Fruit fly (Drosophila melanogaster) whole organism, wandering third instar larva: ENCODE measurements around the gene CG15740.

Experiments
- GATAd ChIP-seq: sonication (Bioruptor generic); optimal IDR thresholded peaks from 2 replicates; lab custom pipeline; 2016; ENCODE audit warnings: missing biosample characterization, missing genetic modification characterization
- Hr83 ChIP-seq: fragments of 200-300 bp; sonication (Bioruptor generic); optimal IDR thresholded peaks from 2 replicates; lab custom pipeline; 2016; ENCODE audit warnings: missing biosample characterization, mild to moderate bottlenecking, missing genetic modification characterization, moderate library complexity; ENCODE audit not compliant: poor library complexity, severe bottlenecking
- Sp1 ChIP-seq: fragments of 200-800 bp; sonication (Bioruptor generic); optimal IDR thresholded peaks from 3 replicates; lab custom pipeline; 2019; ENCODE audit warnings: missing biosample characterization, mild to moderate bottlenecking, missing genetic modification characterization, moderate library complexity
- br ChIP-seq: fragments of 200-800 bp; sonication (Bioruptor generic); optimal IDR thresholded peaks from 2 replicates; lab custom pipeline; 2016; ENCODE audit warnings: missing biosample characterization, missing genetic modification characterization
- fru ChIP-seq: fragments of 200-800 bp; sonication (Bioruptor generic); optimal IDR thresholded peaks from 3 replicates; lab custom pipeline; 2016; ENCODE audit warnings: missing biosample characterization, mild to moderate bottlenecking, missing genetic modification characterization
- psq ChIP-seq: fragments of 200-800 bp; sonication (Bioruptor generic); optimal IDR thresholded peaks from 3 replicates; lab custom pipeline; 2017; ENCODE audit warnings: missing biosample characterization, mild to moderate bottlenecking, missing genetic modification characterization, moderate library complexity

DNA sequence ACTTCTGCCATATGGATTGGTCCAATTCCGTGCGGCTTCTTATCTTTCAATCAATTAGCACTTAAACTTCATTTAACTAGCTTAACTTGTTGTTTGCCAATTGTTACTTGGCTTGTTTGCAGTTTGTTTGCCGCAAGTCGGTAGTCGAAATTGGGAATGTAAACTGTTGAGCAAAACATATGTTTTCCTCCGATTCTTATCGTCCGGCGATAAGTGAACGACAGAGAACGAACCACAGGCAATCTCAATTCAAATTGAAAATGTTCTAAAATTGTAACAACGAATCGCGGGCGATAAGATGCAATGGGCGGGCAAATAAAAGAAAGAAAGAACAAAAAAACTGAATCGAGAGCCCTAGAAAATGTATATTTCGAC, 12.5 kb upstream of the CG15740 start:
- TF ChIP-seq psq (GFP tag; lab: Kevin White, UChicago), result no peak
- no peak for TF ChIP-seq Sp1
- TF ChIP-seq Hr83, result no peak
- TF ChIP-seq br (GFP tag; lab: Kevin White, UChicago), result no peak
- TF ChIP-seq fru, result no peak
- TF ChIP-seq GATAd, result no peak
